Fruit fly (Drosophila melanogaster) whole organism, embryonic: ENCODE data around the gene CG11975.

Experiments
- CG10543 ChIP-seq: fragments of 200-800 bp; sonication (Bioruptor generic); optimal IDR thresholded peaks from 3 replicates; lab custom pipeline; 2017; ENCODE audit warnings: missing biosample characterization, mild to moderate bottlenecking, missing genetic modification characterization, moderate library complexity
- CG11695 ChIP-seq: fragments of 200-800 bp; sonication (Bioruptor generic); IDR thresholded peaks from 3 replicates; pipeline ENCODE4 v1.3.6; 2022; ENCODE audit warnings: missing biosample characterization, missing genetic modification characterization
- CG12071 ChIP-seq: fragments of 200-800 bp; sonication (Bioruptor generic); optimal IDR thresholded peaks from 3 replicates; lab custom pipeline; 2018; ENCODE audit warnings: missing biosample characterization, mild to moderate bottlenecking, missing genetic modification characterization
- CG12219 ChIP-seq: fragments of 200-800 bp; sonication (Bioruptor generic); optimal IDR thresholded peaks from 3 replicates; lab custom pipeline; 2018; ENCODE audit warnings: missing biosample characterization, mild to moderate bottlenecking, missing genetic modification characterization
- CG13624 ChIP-seq: fragments of 200-800 bp; sonication (Bioruptor generic); optimal IDR thresholded peaks from 2 replicates; lab custom pipeline; 2016; ENCODE audit warnings: missing biosample characterization, missing genetic modification characterization
- CG15601 ChIP-seq: fragments of 200-800 bp; sonication (Bioruptor generic); optimal IDR thresholded peaks from 3 replicates; lab custom pipeline; 2019; ENCODE audit warnings: missing biosample characterization, mild to moderate bottlenecking, missing genetic modification characterization, moderate library complexity
- CG17568 ChIP-seq: fragments of 200-800 bp; sonication (Bioruptor generic); optimal IDR thresholded peaks from 2 replicates; lab custom pipeline; 2018; ENCODE audit warnings: missing biosample characterization, mild to moderate bottlenecking, missing genetic modification characterization, moderate library complexity
- CG17612 ChIP-seq: fragments of 200-800 bp; sonication (Bioruptor generic); IDR thresholded peaks from 2 replicates; pipeline ENCODE4 v1.3.6; 2022; ENCODE audit warnings: missing biosample characterization, missing genetic modification characterization
- CG18011 ChIP-seq: fragments of 200-800 bp; sonication (Bioruptor generic); optimal IDR thresholded peaks from 2 replicates; lab custom pipeline; 2017; ENCODE audit warnings: missing biosample characterization, missing genetic modification characterization, mild to moderate bottlenecking, moderate library complexity, missing genotype
- CG3163 ChIP-seq: fragments of 200-800 bp; sonication (Bioruptor generic); optimal IDR thresholded peaks from 3 replicates; lab custom pipeline; 2016; ENCODE audit warnings: missing biosample characterization, missing genetic modification characterization
- CG32532 ChIP-seq: fragments of 200-800 bp; sonication (Bioruptor generic); IDR thresholded peaks from 2 replicates; pipeline ENCODE4 v1.3.6; 2022; ENCODE audit warnings: missing biosample characterization, missing genetic modification characterization
- CG4617 ChIP-seq: fragments of 200-800 bp; sonication (Bioruptor generic); optimal IDR thresholded peaks from 3 replicates; lab custom pipeline; 2016; ENCODE audit warnings: missing biosample characterization, missing genetic modification characterization, borderline replicate concordance
- CG6175 ChIP-seq: fragments of 200-800 bp; sonication (Bioruptor generic); IDR thresholded peaks from 3 replicates; pipeline ENCODE4 v1.3.6; 2022; ENCODE audit warnings: missing biosample characterization, missing genetic modification characterization
- CG7987 ChIP-seq: fragments of 200-800 bp; sonication (Bioruptor generic); optimal IDR thresholded peaks from 2 replicates; lab custom pipeline; 2018; ENCODE audit warnings: missing biosample characterization, mild to moderate bottlenecking, missing genetic modification characterization, moderate library complexity
- CG8924 ChIP-seq: fragments of 200-800 bp; optimal IDR thresholded peaks from 3 replicates; lab custom pipeline; 2019; ENCODE audit warnings: missing biosample characterization, mild to moderate bottlenecking, missing genetic modification characterization, moderate library complexity
- CHES-1-like ChIP-seq: fragments of 200-800 bp; sonication (Bioruptor generic); optimal IDR thresholded peaks from 2 replicates; lab custom pipeline; 2016; ENCODE audit warnings: missing biosample characterization, missing genetic modification characterization
- Camta ChIP-seq: fragments of 200-800 bp; sonication (Bioruptor generic); optimal IDR thresholded peaks from 2 replicates; lab custom pipeline; 2016; ENCODE audit warnings: missing biosample characterization, missing genetic modification characterization
- D19B ChIP-seq: fragments of 200-800 bp; sonication (Bioruptor generic); optimal IDR thresholded peaks from 2 replicates; lab custom pipeline; 2017; ENCODE audit warnings: missing biosample characterization, mild to moderate bottlenecking, missing genetic modification characterization
- Doc3 ChIP-seq: fragments of 200-800 bp; sonication (Bioruptor generic); IDR thresholded peaks from 3 replicates; pipeline ENCODE4 v1.3.6; 2022; ENCODE audit warnings: missing biosample characterization, missing genetic modification characterization; ENCODE audit not compliant: partially characterized antibody
- Fer1 ChIP-seq: fragments of 200-800 bp; sonication (Bioruptor generic); optimal IDR thresholded peaks from 2 replicates; lab custom pipeline; 2017; ENCODE audit warnings: missing biosample characterization, mild to moderate bottlenecking, missing genetic modification characterization
- H15 ChIP-seq: fragments of 200-800 bp; sonication (Bioruptor generic); IDR thresholded peaks from 3 replicates; pipeline ENCODE4 v1.3.6; 2022; ENCODE audit warnings: missing biosample characterization, missing genetic modification characterization
- Hand ChIP-seq: fragments of 200-800 bp; sonication (Bioruptor generic); optimal IDR thresholded peaks from 2 replicates; lab custom pipeline; 2017; ENCODE audit warnings: mild to moderate bottlenecking, missing biosample characterization, missing genetic modification reagents, missing genetic modification characterization
- Hr51 ChIP-seq, 2 experiments: fragments of 200-800 bp; sonication (Bioruptor generic); optimal IDR thresholded peaks; 2 replicates in 1 of 2; 3 replicates in 1 of 2; lab custom pipeline; 2016 to 2018; ENCODE audit warnings: missing biosample characterization in 2 of 2, missing genetic modification characterization in 2 of 2, mild to moderate bottlenecking in 1 of 2, moderate library complexity in 1 of 2
- Hr78 ChIP-seq, 2 experiments: fragments of 200-800 bp in 1 of 2; fragments of >200 bp in 1 of 2; sonication (Bioruptor generic) in 1 of 2; optimal IDR thresholded peaks; 2 replicates each; lab custom pipeline; 2017 to 2019; ENCODE audit warnings: missing biosample characterization in 2 of 2, missing genetic modification characterization in 2 of 2, mild to moderate bottlenecking in 1 of 2, moderate library complexity in 1 of 2
- Rfx ChIP-seq: fragments of 200-800 bp; sonication (Bioruptor generic); IDR thresholded peaks from 2 replicates; pipeline ENCODE4 v1.3.6; 2022; ENCODE audit warnings: missing biosample characterization, missing genetic modification characterization
- Sry-δ ChIP-seq: fragments of 200-800 bp; sonication (Bioruptor generic); optimal IDR thresholded peaks from 2 replicates; lab custom pipeline; 2016; ENCODE audit warnings: missing biosample characterization, missing genetic modification characterization
- abd-A ChIP-seq: fragments of 200-800 bp; sonication (Bioruptor generic); optimal IDR thresholded peaks from 3 replicates; lab custom pipeline; 2019; ENCODE audit warnings: missing biosample characterization, mild to moderate bottlenecking, missing genetic modification characterization, moderate library complexity
- bab2 ChIP-seq: fragments of 200-800 bp; sonication (Bioruptor generic); optimal IDR thresholded peaks from 2 replicates; lab custom pipeline; 2016; ENCODE audit warnings: missing biosample characterization, missing genetic modification characterization
- bbx ChIP-seq: fragments of 200-800 bp; sonication (Bioruptor generic); IDR thresholded peaks from 2 replicates; pipeline ENCODE4 v1.3.6; 2022; ENCODE audit warnings: missing biosample characterization, missing genetic modification characterization; ENCODE audit not compliant: partially characterized antibody
- crp ChIP-seq, 2 experiments: fragments of 200-800 bp; sonication (Bioruptor generic); optimal IDR thresholded peaks; 2 replicates in 1 of 2; 3 replicates in 1 of 2; lab custom pipeline; 2017; ENCODE audit warnings: missing biosample characterization in 2 of 2, missing genetic modification characterization in 2 of 2, mild to moderate bottlenecking in 1 of 2, moderate library complexity in 1 of 2
- fu2 ChIP-seq: fragments of 200-800 bp; sonication (Bioruptor generic); optimal IDR thresholded peaks from 2 replicates; lab custom pipeline; 2016; ENCODE audit warnings: missing biosample characterization, missing genetic modification characterization
- gsb ChIP-seq: fragments of 200-800 bp; sonication (Bioruptor generic); IDR thresholded peaks from 2 replicates; pipeline ENCODE4 v1.3.6; 2022; ENCODE audit warnings: missing biosample characterization, missing genetic modification characterization
- hbn ChIP-seq: fragments of 200-800 bp; sonication (Bioruptor generic); IDR thresholded peaks from 2 replicates; pipeline ENCODE4 v1.3.6; 2022; ENCODE audit warnings: missing biosample characterization, missing genetic modification characterization; ENCODE audit not compliant: partially characterized antibody
- jumu ChIP-seq: fragments of 200-800 bp; sonication (Bioruptor generic); optimal IDR thresholded peaks from 3 replicates; lab custom pipeline; 2016; ENCODE audit warnings: missing biosample characterization, missing genetic modification characterization
- kay ChIP-seq: fragments of 200-800 bp; sonication (Bioruptor generic); optimal IDR thresholded peaks from 2 replicates; lab custom pipeline; 2016; ENCODE audit warnings: missing biosample characterization, missing genetic modification characterization
- ken ChIP-seq: fragments of 200-800 bp; sonication (Bioruptor generic); IDR thresholded peaks from 3 replicates; pipeline ENCODE4 v1.3.6; 2022; ENCODE audit warnings: missing biosample characterization, missing genetic modification characterization
- onecut ChIP-seq: fragments of 200-800 bp; sonication (Bioruptor generic); IDR thresholded peaks from 2 replicates; pipeline ENCODE4 v1.3.6; 2022; ENCODE audit warnings: missing biosample characterization, missing genetic modification characterization
- pb ChIP-seq: fragments of 200-800 bp; sonication (Bioruptor generic); optimal IDR thresholded peaks from 3 replicates; lab custom pipeline; 2016; ENCODE audit warnings: missing biosample characterization, missing genetic modification characterization
- pho ChIP-seq: fragments of 200-800 bp; sonication (Bioruptor generic); optimal IDR thresholded peaks from 2 replicates; lab custom pipeline; 2016; ENCODE audit warnings: missing biosample characterization, missing genetic modification characterization
- pita ChIP-seq: fragments of 200-800 bp; sonication (Bioruptor generic); optimal IDR thresholded peaks from 2 replicates; lab custom pipeline; 2017; ENCODE audit warnings: missing biosample characterization, mild to moderate bottlenecking, missing genetic modification characterization
- pnt ChIP-seq: fragments of 200-800 bp; sonication (Bioruptor generic); optimal IDR thresholded peaks from 3 replicates; lab custom pipeline; 2016; ENCODE audit warnings: missing biosample characterization, missing genetic modification characterization
- rib ChIP-seq: fragments of 200-800 bp; sonication (Bioruptor generic); IDR thresholded peaks from 2 replicates; pipeline ENCODE4 v1.3.6; 2022; ENCODE audit warnings: missing biosample characterization, missing genetic modification characterization
- schlank ChIP-seq: fragments of 200-800 bp; sonication (Bioruptor generic); optimal IDR thresholded peaks from 2 replicates; lab custom pipeline; 2018; ENCODE audit warnings: missing biosample characterization, mild to moderate bottlenecking, missing genetic modification characterization
- sim ChIP-seq: fragments of 200-800 bp; sonication (Bioruptor generic); IDR thresholded peaks from 2 replicates; pipeline ENCODE4 v1.3.6; 2022; ENCODE audit warnings: missing biosample characterization, missing genetic modification characterization
- sisA ChIP-seq: fragments of 200-800 bp; sonication (Bioruptor generic); IDR thresholded peaks from 2 replicates; pipeline ENCODE4 v1.3.6; 2022; ENCODE audit warnings: missing biosample characterization, missing genetic modification characterization
- ssp ChIP-seq: fragments of 200-800 bp; sonication (Bioruptor generic); IDR thresholded peaks from 2 replicates; pipeline ENCODE4 v1.3.6; 2022; ENCODE audit warnings: missing biosample characterization, missing genetic modification characterization
- stc ChIP-seq: fragments of 200-800 bp; sonication (Bioruptor generic); IDR thresholded peaks from 2 replicates; pipeline ENCODE4 v1.3.6; 2022; ENCODE audit warnings: missing biosample characterization, missing genetic modification characterization
- tio ChIP-seq: fragments of 200-800 bp; sonication (Bioruptor generic); optimal IDR thresholded peaks from 2 replicates; lab custom pipeline; 2017; ENCODE audit warnings: missing biosample characterization, missing genetic modification characterization, inconsistent platforms
- tx ChIP-seq: fragments of 200-800 bp; sonication (Bioruptor generic); optimal IDR thresholded peaks from 2 replicates; lab custom pipeline; 2016; ENCODE audit warnings: missing biosample characterization, missing genetic modification characterization
- vfl ChIP-seq: fragments of 200-800 bp; sonication (Bioruptor generic); optimal IDR thresholded peaks from 2 replicates; lab custom pipeline; 2016; ENCODE audit warnings: missing biosample characterization, missing genetic modification characterization

CG11975 gene

dm6 chr3R:8980776-8981165, 12.3 kb upstream of the CG11975 start, which contains the start of gene CAHbeta:
Gene CAHbeta, plus strand, starts transcription at chr3R:8980860.
- TF ChIP-seq pb (no peak), crp (GFP tag; optimal IDR thresholded peaks at IDR 0.05; lab: Kevin White, UChicago) (peak in 1 of 2 experiments; percentile 47), tio (GFP tag; lab: Kevin White, UChicago) (no peak), CG17612 (GFP tag; lab: Robert Waterston, UW) (no peak), Hr51 (GFP tag; optimal IDR thresholded peaks at IDR 0.05; lab: Kevin White, UChicago) (peak in 1 of 2 experiments; percentile 13), pho (GFP tag; lab: Kevin White, UChicago) (no peak), CHES-1-like (no peak), Doc3 (peak; percentile 42; the same call in 1 of the 3 replicates), CG12071 (GFP tag; lab: Kevin White, UChicago) (peak; percentile 58), jumu (no peak), CG15601 (tag; lab: Kevin White, UChicago) (no peak), stc (GFP tag; lab: Robert Waterston, UW) (peak; percentile 23; the same call in 1 of the 2 replicates), pnt (GFP tag; lab: Kevin White, UChicago) (no peak), Fer1 (GFP tag; lab: Kevin White, UChicago) (no peak), CG6175 (GFP tag; lab: Robert Waterston, UW) (no peak), H15 (GFP tag; lab: Robert Waterston, UW) (no peak), onecut (GFP tag; lab: Robert Waterston, UW) (0 out of 2 replicates have a peak, but pooled peaks have one; percentile 12), CG32532 (GFP tag; lab: Robert Waterston, UW) (peak; percentile 36; the same call in 1 of the 2 replicates), CG3163 (GFP tag; lab: Kevin White, UChicago) (peak; percentile 62), hbn (GFP tag; lab: Robert Waterston, UW) (no peak), kay (GFP tag; lab: Kevin White, UChicago) (peak; percentile 15), CG18011 (no peak), Hand (GFP tag; lab: Kevin White, UChicago) (peak; percentile 65), CG8924 (no peak), abd-A (tag; lab: Kevin White, UChicago) (no peak), ken (GFP tag; lab: Robert Waterston, UW) (no peak), rib (GFP tag; lab: Robert Waterston, UW) (0 out of 2 replicates have a peak, but pooled peaks have one; percentile 35), Sry-δ (GFP tag; lab: Kevin White, UChicago) (no peak), schlank (tag; lab: Kevin White, UChicago) (no peak), Hr78 (GFP tag; optimal IDR thresholded peaks at IDR 0.05; lab: Kevin White, UChicago) (peak in 1 of 2 experiments; percentile 73), CG10543 (GFP tag; lab: Kevin White, UChicago) (peak; percentile 74), CG17568 (GFP tag; lab: Kevin White, UChicago) (peak; percentile 7), Camta (GFP tag; lab: Kevin White, UChicago) (no peak), sim (no peak), CG12219 (GFP tag; lab: Kevin White, UChicago) (peak; percentile 6), ssp (GFP tag; lab: Robert Waterston, UW) (no peak), tx (GFP tag; lab: Kevin White, UChicago) (no peak), CG4617 (GFP tag; lab: Kevin White, UChicago) (no peak), CG13624 (GFP tag; lab: Kevin White, UChicago) (peak; percentile 31), vfl (no peak), fu2 (GFP tag; lab: Kevin White, UChicago) (no peak), Rfx (GFP tag; lab: Robert Waterston, UW) (peak; percentile 19; the same call in 1 of the 2 replicates), gsb (no peak), bbx (GFP tag; lab: Robert Waterston, UW) (no peak), bab2 (GFP tag; lab: Kevin White, UChicago) (no peak), CG11695 (GFP tag; lab: Robert Waterston, UW) (no peak), pita (GFP tag; lab: Kevin White, UChicago) (no peak), D19B (GFP tag; lab: Kevin White, UChicago) (no peak), CG7987 (peak; percentile 66), sisA (GFP tag; lab: Robert Waterston, UW) (no peak)
